Fruit fly (Drosophila melanogaster): ENCODE measurements around the gene CG10431.

dm6 chr2L:18936056-18936455 lies 38.5 kb upstream of the CG10431 start:
- TF ChIP-seq gl (tag; optimal IDR thresholded peaks at IDR 0.05) (no peak), CG10348 (GFP tag; IDR thresholded peaks at IDR 0.05) (no peak), CG8159 (tag; optimal IDR thresholded peaks at IDR 0.05) (no peak), CG17806 (tag; optimal IDR thresholded peaks at IDR 0.05) (no peak), rn (GFP tag; IDR thresholded peaks at IDR 0.05) (no peak), CG9948 (tag; optimal IDR thresholded peaks at IDR 0.05) (no peak), CG15710 (tag; optimal IDR thresholded peaks at IDR 0.05) (no peak), Snoo (tag; optimal IDR thresholded peaks at IDR 0.05) (no peak), CG34367 (tag; optimal IDR thresholded peaks at IDR 0.05) (no peak)
